Worm (Caenorhabditis elegans): ENCODE data around the gene gldi-4.

The gldi-4 gene

ce11 chrIV:7017123-7017674, at the start of gene gldi-4:
gldi-4 (plus strand) TSS chrIV:7017624.
- no peak for TF ChIP-seq nhr-71 (tag; optimal IDR thresholded peaks at IDR 0.05)
- TF ChIP-seq lin-15B (tag; optimal IDR thresholded peaks at IDR 0.05): no peak
- TF ChIP-seq lsy-2 (tag; optimal IDR thresholded peaks at IDR 0.05): no peak
- TF ChIP-seq mab-9 (GFP tag; IDR thresholded peaks at IDR 0.05): no peak
- TF ChIP-seq unc-30 (tag; optimal IDR thresholded peaks at IDR 0.05): no peak

ce11 chrIV:6970271-6970670, 47.2 kb upstream of the gldi-4 start, which contains the start of gene ZK381.8:
ZK381.8 (minus strand) TSS chrIV:6970371.
- TF ChIP-seq C04F5.9 (tag; optimal IDR thresholded peaks at IDR 0.05): no peak
- TF ChIP-seq egl-13 (tag; optimal IDR thresholded peaks at IDR 0.05): no peak
- TF ChIP-seq swsn-7 (tag; optimal IDR thresholded peaks at IDR 0.05): no peak
- TF ChIP-seq unc-86 (tag; optimal IDR thresholded peaks at IDR 0.05): no peak
- TF ChIP-seq lin-14 (GFP tag; optimal IDR thresholded peaks at IDR 0.05): no peak
- TF ChIP-seq nhr-19 (GFP tag; conservative IDR thresholded peaks at IDR 0.05): no peak
- TF ChIP-seq skn-1 (tag; optimal IDR thresholded peaks at IDR 0.05): no peak
- no peak for TF ChIP-seq unc-62 (GFP tag; optimal IDR thresholded peaks at IDR 0.05)
- TF ChIP-seq C16A3.4 (tag; optimal IDR thresholded peaks at IDR 0.05): no peak
- TF ChIP-seq fkh-10 (GFP tag; optimal IDR thresholded peaks at IDR 0.05): no peak
- TF ChIP-seq ces-1 (GFP tag; optimal IDR thresholded peaks at IDR 0.05): no peak
- TF ChIP-seq dpl-1 (GFP tag; optimal IDR thresholded peaks at IDR 0.05): no peak
- TF ChIP-seq nhr-12 (tag; optimal IDR thresholded peaks at IDR 0.05): no peak
- no peak for TF ChIP-seq ceh-88 (GFP tag; IDR thresholded peaks at IDR 0.05)
- TF ChIP-seq zag-1 (tag; optimal IDR thresholded peaks at IDR 0.05): no peak
- TF ChIP-seq xbp-1 (tag; optimal IDR thresholded peaks at IDR 0.05): no peak
- no peak for TF ChIP-seq alr-1 (tag; optimal IDR thresholded peaks at IDR 0.05; ENCODE audit: borderline replicate concordance)
- no peak for TF ChIP-seq zip-4 (GFP tag; optimal IDR thresholded peaks at IDR 0.05)

ce11 chrIV:6971213-6971612, 46.2 kb upstream of the gldi-4 start, which contains the start of gene ZK381.62:
ZK381.62 (minus strand) TSS chrIV:6971313.
- no peak for TF ChIP-seq nhr-237 (tag; optimal IDR thresholded peaks at IDR 0.05)
- no peak for TF ChIP-seq C16A3.4 (tag; optimal IDR thresholded peaks at IDR 0.05)
- TF ChIP-seq C04F5.9 (tag; optimal IDR thresholded peaks at IDR 0.05): no peak
- no peak for TF ChIP-seq nhr-19 (GFP tag; conservative IDR thresholded peaks at IDR 0.05)
- no peak for TF ChIP-seq fos-1 (tag; optimal IDR thresholded peaks at IDR 0.05)
- TF ChIP-seq sup-37 (GFP tag; optimal IDR thresholded peaks at IDR 0.05): no peak
- no peak for TF ChIP-seq blmp-1 (tag; optimal IDR thresholded peaks at IDR 0.05)
- TF ChIP-seq aha-1 (tag; optimal IDR thresholded peaks at IDR 0.05): no peak

DNA sequence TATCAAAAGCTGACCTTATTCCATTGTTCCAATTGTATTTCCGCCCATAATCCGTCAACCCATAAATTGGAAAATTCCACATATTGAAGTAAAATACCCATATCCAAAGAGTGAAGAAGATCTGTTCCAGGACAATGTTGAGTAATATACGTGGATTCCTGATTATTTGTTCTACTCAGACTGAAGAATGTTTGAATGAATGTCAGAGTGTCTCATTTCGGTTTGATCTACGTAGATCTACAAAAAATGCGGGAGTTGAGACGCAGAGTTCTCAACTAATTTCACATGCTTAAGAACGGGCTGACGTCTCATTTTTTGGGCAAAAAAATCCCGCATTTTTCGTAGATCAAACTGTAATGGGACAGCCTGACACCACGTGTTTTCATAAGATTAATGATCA, 45.0 kb upstream of the gldi-4 start, which contains the start of gene nhr-249:
nhr-249 (minus strand) TSS at position 101 of the 400 bp plus-strand sequence.
- TF ChIP-seq nhr-47 (tag; optimal IDR thresholded peaks at IDR 0.05): no peak
- TF ChIP-seq unc-98 (GFP tag; IDR thresholded peaks at IDR 0.05): no peak
- no peak for TF ChIP-seq sptf-1 (tag; optimal IDR thresholded peaks at IDR 0.05)
- no peak for TF ChIP-seq F16B12.6 (tag; optimal IDR thresholded peaks at IDR 0.05)
- no peak for TF ChIP-seq aly-2 (tag; optimal IDR thresholded peaks at IDR 0.05)
- TF ChIP-seq lin-14 (GFP tag; optimal IDR thresholded peaks at IDR 0.05): no peak
- TF ChIP-seq pqm-1 (tag; optimal IDR thresholded peaks at IDR 0.05): no peak
- TF ChIP-seq tbx-2 (tag; optimal IDR thresholded peaks at IDR 0.05): no peak
- no peak for TF ChIP-seq ama-1 (optimal IDR thresholded peaks at IDR 0.05)
